Worm (Caenorhabditis elegans) whole organism, L4 larva: ENCODE data around the gene rps-23.

ENCODE experiments used
- ama-1 ChIP-seq: fragments of 150-350 bp; optimal IDR thresholded peaks from 2 replicates; lab custom pipeline; 2014; ENCODE audit warnings: inconsistent platforms, mixed read lengths
- dmd-8 ChIP-seq: fragments of 200-800 bp; sonication (Bioruptor generic); IDR thresholded peaks from 2 replicates; pipeline ENCODE4 v1.3.6; 2022; ENCODE audit warnings: missing genetic modification characterization, missing compliant biosample characterization
- jun-1 ChIP-seq: fragments of 150-350 bp; optimal IDR thresholded peaks from 2 replicates; lab custom pipeline; 2014; ENCODE audit warnings: missing biosample characterization, missing genetic modification reagents, missing genetic modification characterization
- lin-15B ChIP-seq: fragments of 150-350 bp; sonication (generic microtip); optimal IDR thresholded peaks from 3 replicates; lab custom pipeline; 2014; ENCODE audit warnings: missing biosample characterization, missing genetic modification characterization
- lin-39 ChIP-seq: fragments of 150-350 bp; optimal IDR thresholded peaks from 2 replicates; lab custom pipeline; 2014; ENCODE audit warnings: missing biosample characterization, missing genetic modification reagents, missing genetic modification characterization
- madf-5 ChIP-seq, 2 experiments: fragments of 200-800 bp; sonication (Bioruptor generic); IDR thresholded peaks; 2 replicates each; pipeline ENCODE4 v1.3.6; 2022; ENCODE audit warnings: missing compliant biosample characterization in 2 of 2, missing genetic modification characterization in 2 of 2
- mdl-1 ChIP-seq, 2 experiments: fragments of 150-350 bp in 1 of 2; sonication (generic microtip) in 1 of 2; optimal IDR thresholded peaks; 2 replicates each; lab custom pipeline; 2014 to 2017; ENCODE audit warnings: missing biosample characterization in 2 of 2, missing genetic modification characterization in 2 of 2
- nhr-111 ChIP-seq: fragments of 200-800 bp; sonication (Bioruptor generic); optimal IDR thresholded peaks from 2 replicates; lab custom pipeline; 2018; ENCODE audit warnings: mild to moderate bottlenecking, missing genetic modification characterization, missing compliant biosample characterization
- nhr-237 ChIP-seq: sonication (generic microtip); optimal IDR thresholded peaks from 2 replicates; lab custom pipeline; 2017; ENCODE audit warnings: missing biosample characterization, missing genetic modification characterization
- nhr-76 ChIP-seq: fragments of 150-350 bp; optimal IDR thresholded peaks from 2 replicates; lab custom pipeline; 2014; ENCODE audit warnings: missing biosample characterization, missing genetic modification characterization
- skn-1 ChIP-seq: fragments of 150-350 bp; optimal IDR thresholded peaks from 2 replicates; lab custom pipeline; 2014; ENCODE audit warnings: missing biosample characterization, missing genetic modification characterization
- snpc-4 ChIP-seq: fragments of 150-350 bp; optimal IDR thresholded peaks from 2 replicates; lab custom pipeline; 2014; ENCODE audit warnings: missing biosample characterization, missing genetic modification characterization
- zag-1 ChIP-seq: fragments of 150-350 bp; optimal IDR thresholded peaks from 2 replicates; lab custom pipeline; 2014; ENCODE audit warnings: missing biosample characterization, missing genetic modification characterization

- TF ChIP-seq ama-1 (lab: Kevin White, UChicago) (no peak), snpc-4 (tag; lab: Kevin White, UChicago) (no peak), skn-1 (tag; lab: Kevin White, UChicago) (no peak), nhr-237 (no peak), zag-1 (tag; lab: Kevin White, UChicago) (no peak), lin-15B (tag; lab: Kevin White, UChicago) (peak; percentile 61), jun-1 (tag; lab: Kevin White, UChicago) (no peak), lin-39 (tag; lab: Kevin White, UChicago) (no peak), nhr-111 (GFP tag; lab: Kevin White, UChicago) (no peak), nhr-76 (no peak), madf-5 (GFP tag; IDR thresholded peaks at IDR 0.05; lab: Robert Waterston, UW) (no peak), dmd-8 (no peak), mdl-1 (tag; optimal IDR thresholded peaks at IDR 0.05; lab: Kevin White, UChicago) (no peak)
Measured at ce11 chrIV:12404137-12404536, 13.3 kb upstream of the rps-23 start, which contains the start of gene gex-3.
